Worm (Caenorhabditis elegans): ENCODE results near the gene str-149.

ce11 chrV:16603102-16603501 is 29.8 kb downstream of the str-149 start, which contains the start of gene T03E6.8:
- TF ChIP-seq W03F9.2 (tag; optimal IDR thresholded peaks at IDR 0.05) (no peak), him-1 (tag; optimal IDR thresholded peaks at IDR 0.05) (no peak), dao-5 (tag; optimal IDR thresholded peaks at IDR 0.05) (no peak)
